Fruit fly (Drosophila melanogaster) whole organism, embryonic: ENCODE data around the gene CG8176.

Experiments
- Antp ChIP-seq: fragments of 200-800 bp; sonication (Bioruptor generic); optimal IDR thresholded peaks from 3 replicates; lab custom pipeline; 2016; ENCODE audit warnings: missing biosample characterization, missing genetic modification characterization
- Asciz ChIP-seq: fragments of 200-800 bp; sonication (Bioruptor generic); optimal IDR thresholded peaks from 2 replicates; lab custom pipeline; 2017; ENCODE audit warnings: missing biosample characterization, mild to moderate bottlenecking, missing genetic modification characterization, missing genetic modification reagents
- B-H2 ChIP-seq: fragments of 200-800 bp; sonication (Bioruptor generic); optimal IDR thresholded peaks from 2 replicates; lab custom pipeline; 2018; ENCODE audit warnings: missing biosample characterization, mild to moderate bottlenecking, missing genetic modification characterization
- BEAF-32 ChIP-seq: fragments of 200-800 bp; sonication (Bioruptor generic); optimal IDR thresholded peaks from 3 replicates; lab custom pipeline; 2017; ENCODE audit warnings: missing biosample characterization, missing genetic modification characterization, mild to moderate bottlenecking, moderate library complexity, missing genetic modification reagents
- Bdp1 ChIP-seq: fragments of 200-800 bp; sonication (Bioruptor generic); optimal IDR thresholded peaks from 3 replicates; lab custom pipeline; 2016; ENCODE audit warnings: missing biosample characterization, missing genetic modification characterization
- CG10274 ChIP-seq: fragments of 200-800 bp; sonication (Bioruptor generic); optimal IDR thresholded peaks from 3 replicates; lab custom pipeline; 2017; ENCODE audit warnings: missing biosample characterization, mild to moderate bottlenecking, missing genetic modification characterization
- CG11085 ChIP-seq: fragments of 200-800 bp; sonication (Bioruptor generic); IDR thresholded peaks from 2 replicates; pipeline ENCODE4 v1.3.6; 2022; ENCODE audit warnings: missing biosample characterization, missing genetic modification characterization
- CG11696 ChIP-seq: fragments of 200-800 bp; sonication (Bioruptor generic); IDR thresholded peaks from 2 replicates; pipeline ENCODE4 v1.3.6; 2022; ENCODE audit warnings: missing biosample characterization, missing genetic modification characterization
- CG1233 ChIP-seq: fragments of 200-800 bp; sonication (Bioruptor generic); optimal IDR thresholded peaks from 4 replicates; lab custom pipeline; 2018; ENCODE audit warnings: missing biosample characterization, mild to moderate bottlenecking, missing genetic modification characterization
- CG12942 ChIP-seq: fragments of 200-800 bp; sonication (Bioruptor generic); optimal IDR thresholded peaks from 3 replicates; lab custom pipeline; 2016; ENCODE audit warnings: missing biosample characterization, missing genetic modification characterization
- CG15601 ChIP-seq: fragments of 200-800 bp; sonication (Bioruptor generic); optimal IDR thresholded peaks from 3 replicates; lab custom pipeline; 2019; ENCODE audit warnings: missing biosample characterization, mild to moderate bottlenecking, missing genetic modification characterization, moderate library complexity
- CG32772 ChIP-seq: fragments of 200-800 bp; sonication (Bioruptor generic); IDR thresholded peaks from 2 replicates; pipeline ENCODE4 v1.3.6; 2022; ENCODE audit warnings: missing biosample characterization, missing genetic modification characterization
- CG34224 ChIP-seq: fragments of 200-800 bp; sonication (Bioruptor generic); IDR thresholded peaks from 3 replicates; pipeline ENCODE4 v1.3.6; 2022; ENCODE audit warnings: missing biosample characterization, missing genetic modification characterization; ENCODE audit not compliant: partially characterized antibody
- CG4282 ChIP-seq: fragments of 200-800 bp; sonication (Bioruptor generic); optimal IDR thresholded peaks from 2 replicates; lab custom pipeline; 2016; ENCODE audit warnings: missing biosample characterization, missing genetic modification characterization
- CG4328 ChIP-seq: fragments of 200-800 bp; sonication (Bioruptor generic); optimal IDR thresholded peaks from 3 replicates; lab custom pipeline; 2017; ENCODE audit warnings: missing biosample characterization, missing genetic modification reagents, missing genetic modification characterization
- CG4404 ChIP-seq: fragments of 200-800 bp; sonication (Bioruptor generic); IDR thresholded peaks from 2 replicates; pipeline ENCODE4 v1.3.6; 2022; ENCODE audit warnings: missing biosample characterization, missing genetic modification characterization
- CG6689 ChIP-seq: fragments of 200-800 bp; sonication (Bioruptor generic); IDR thresholded peaks from 2 replicates; pipeline ENCODE4 v1.3.6; 2022; ENCODE audit warnings: missing biosample characterization, missing genetic modification characterization
- CG9609 ChIP-seq: fragments of 200-800 bp; sonication (Bioruptor generic); optimal IDR thresholded peaks from 3 replicates; lab custom pipeline; 2016; ENCODE audit warnings: missing biosample characterization, missing genetic modification characterization
- CG9797 ChIP-seq: fragments of 200-800 bp; sonication (Bioruptor generic); optimal IDR thresholded peaks from 3 replicates; lab custom pipeline; 2018; ENCODE audit warnings: missing biosample characterization, mild to moderate bottlenecking, missing genetic modification characterization
- D19A ChIP-seq: fragments of 200-800 bp; optimal IDR thresholded peaks from 3 replicates; lab custom pipeline; 2019; ENCODE audit warnings: missing biosample characterization, mild to moderate bottlenecking, missing genetic modification characterization, moderate library complexity
- Doc2 ChIP-seq: fragments of 200-800 bp; sonication (Bioruptor generic); IDR thresholded peaks from 2 replicates; pipeline ENCODE4 v1.3.6; 2022; ENCODE audit warnings: missing biosample characterization, missing genetic modification characterization
- Dp ChIP-seq: fragments of 200-800 bp; sonication (Bioruptor generic); optimal IDR thresholded peaks from 2 replicates; lab custom pipeline; 2018; ENCODE audit warnings: missing biosample characterization, mild to moderate bottlenecking, missing genetic modification characterization, moderate library complexity
- Gug ChIP-seq: fragments of 200-800 bp; sonication (Bioruptor generic); IDR thresholded peaks from 4 replicates; pipeline ENCODE4 v1.3.6; 2022; ENCODE audit warnings: missing biosample characterization, missing genetic modification characterization
- H15 ChIP-seq: fragments of 200-800 bp; sonication (Bioruptor generic); IDR thresholded peaks from 3 replicates; pipeline ENCODE4 v1.3.6; 2022; ENCODE audit warnings: missing biosample characterization, missing genetic modification characterization
- Hr39 ChIP-seq: fragments of >200 bp; optimal IDR thresholded peaks from 2 replicates; lab custom pipeline; 2017
- MBD-R2 ChIP-seq: fragments of 200-800 bp; sonication (Bioruptor generic); IDR thresholded peaks from 2 replicates; pipeline ENCODE4 v1.3.6; 2022; ENCODE audit warnings: missing biosample characterization, missing genetic modification characterization
- NC2α ChIP-seq: fragments of 200-800 bp; sonication (Bioruptor generic); optimal IDR thresholded peaks from 2 replicates; lab custom pipeline; 2016; ENCODE audit warnings: missing biosample characterization, missing genetic modification characterization
- Nf-YC ChIP-seq: fragments of 200-800 bp; optimal IDR thresholded peaks from 3 replicates; lab custom pipeline; 2019; ENCODE audit warnings: missing biosample characterization, mild to moderate bottlenecking, missing genetic modification characterization, moderate library complexity
- Oaz ChIP-seq: fragments of 200-800 bp; sonication (Bioruptor generic); IDR thresholded peaks from 2 replicates; pipeline ENCODE4 v1.3.6; 2022; ENCODE audit warnings: missing biosample characterization, missing genetic modification characterization
- Poxn ChIP-seq: fragments of 200-800 bp; sonication (Bioruptor generic); IDR thresholded peaks from 2 replicates; pipeline ENCODE4 v1.3.6; 2022; ENCODE audit warnings: missing biosample characterization, missing genetic modification characterization
- Rx ChIP-seq: fragments of 200-800 bp; sonication (Bioruptor generic); IDR thresholded peaks from 2 replicates; pipeline ENCODE4 v1.3.6; 2022; ENCODE audit warnings: missing biosample characterization, missing genetic modification characterization
- Spps ChIP-seq: fragments of 200-800 bp; sonication (Bioruptor generic); optimal IDR thresholded peaks from 2 replicates; lab custom pipeline; 2018; ENCODE audit warnings: missing biosample characterization, mild to moderate bottlenecking, missing genetic modification characterization
- YL-1 ChIP-seq: fragments of 200-800 bp; sonication (Bioruptor generic); optimal IDR thresholded peaks from 3 replicates; lab custom pipeline; 2017; ENCODE audit warnings: missing biosample characterization, mild to moderate bottlenecking, missing genetic modification characterization
- amos ChIP-seq: fragments of 200-800 bp; sonication (Bioruptor generic); IDR thresholded peaks from 2 replicates; pipeline ENCODE4 v1.3.6; 2022; ENCODE audit warnings: missing biosample characterization, missing genetic modification characterization; ENCODE audit not compliant: partially characterized antibody
- ara ChIP-seq: fragments of 200-800 bp; sonication (Bioruptor generic); IDR thresholded peaks from 2 replicates; pipeline ENCODE4 v1.3.6; 2022; ENCODE audit warnings: missing biosample characterization, missing genetic modification characterization
- btn ChIP-seq: fragments of 200-800 bp; sonication (Bioruptor generic); optimal IDR thresholded peaks from 2 replicates; lab custom pipeline; 2016; ENCODE audit warnings: missing biosample characterization, missing genetic modification characterization
- cad ChIP-seq: fragments of >200 bp; optimal IDR thresholded peaks from 2 replicates; lab custom pipeline; 2017; ENCODE audit warnings: missing biosample characterization, missing genetic modification characterization
- crol ChIP-seq: fragments of 200-800 bp; sonication (Bioruptor generic); IDR thresholded peaks from 2 replicates; pipeline ENCODE4 v1.3.6; 2022; ENCODE audit warnings: missing biosample characterization, missing genetic modification characterization
- dimm ChIP-seq: fragments of 200-800 bp; sonication (Bioruptor generic); IDR thresholded peaks from 2 replicates; pipeline ENCODE4 v1.3.6; 2022; ENCODE audit warnings: missing biosample characterization, missing genetic modification characterization
- eve ChIP-seq, 2 experiments: fragments of >200 bp; optimal IDR thresholded peaks; 2 replicates each; lab custom pipeline; 2017; ENCODE audit warnings: missing biosample characterization in 2 of 2, missing genetic modification characterization in 2 of 2
- eyg ChIP-seq: fragments of 200-800 bp; sonication (Bioruptor generic); optimal IDR thresholded peaks from 3 replicates; lab custom pipeline; 2016; ENCODE audit warnings: missing biosample characterization, missing genetic modification characterization
- inv ChIP-seq: fragments of 200-800 bp; sonication (Bioruptor generic); IDR thresholded peaks from 2 replicates; pipeline ENCODE4 v1.3.6; 2022; ENCODE audit warnings: missing biosample characterization, missing genetic modification characterization; ENCODE audit not compliant: partially characterized antibody
- klu ChIP-seq: fragments of 200-800 bp; sonication (Bioruptor generic); IDR thresholded peaks from 2 replicates; pipeline ENCODE4 v1.3.6; 2022; ENCODE audit warnings: missing biosample characterization, missing genetic modification characterization
- odd ChIP-seq: fragments of 200-800 bp; sonication (Bioruptor generic); optimal IDR thresholded peaks from 2 replicates; lab custom pipeline; 2017; ENCODE audit warnings: missing biosample characterization, mild to moderate bottlenecking, missing genetic modification characterization
- peb ChIP-seq: fragments of 200-800 bp; sonication (Bioruptor generic); IDR thresholded peaks from 2 replicates; pipeline ENCODE4 v1.3.6; 2022; ENCODE audit warnings: missing biosample characterization, missing genetic modification characterization
- repo ChIP-seq: fragments of 200-800 bp; sonication (Bioruptor generic); optimal IDR thresholded peaks from 2 replicates; lab custom pipeline; 2016; ENCODE audit warnings: missing biosample characterization, missing genetic modification characterization
- sens-2 ChIP-seq: fragments of 200-800 bp; sonication (Bioruptor generic); IDR thresholded peaks from 2 replicates; pipeline ENCODE4 v1.3.6; 2022; ENCODE audit warnings: missing biosample characterization, missing genetic modification characterization
- sna ChIP-seq: fragments of 200-800 bp; sonication (Bioruptor generic); IDR thresholded peaks from 2 replicates; pipeline ENCODE4 v1.3.6; 2022; ENCODE audit warnings: missing biosample characterization, missing genetic modification characterization; ENCODE audit not compliant: partially characterized antibody
- so ChIP-seq: fragments of 200-800 bp; sonication (Bioruptor generic); IDR thresholded peaks from 3 replicates; pipeline ENCODE4 v1.3.6; 2022; ENCODE audit warnings: missing biosample characterization, missing genetic modification characterization
- sob ChIP-seq: fragments of 200-800 bp; sonication (Bioruptor generic); IDR thresholded peaks from 2 replicates; pipeline ENCODE4 v1.3.6; 2022; ENCODE audit warnings: missing biosample characterization, missing genetic modification characterization
- sqz ChIP-seq: fragments of 200-800 bp; sonication (Bioruptor generic); optimal IDR thresholded peaks from 3 replicates; lab custom pipeline; 2018; ENCODE audit warnings: missing biosample characterization, mild to moderate bottlenecking, missing genetic modification characterization
- sr ChIP-seq: fragments of 200-800 bp; sonication (Bioruptor generic); IDR thresholded peaks from 3 replicates; pipeline ENCODE4 v1.3.6; 2022; ENCODE audit warnings: missing biosample characterization, missing genetic modification characterization
- trem ChIP-seq: fragments of 200-800 bp; optimal IDR thresholded peaks from 3 replicates; lab custom pipeline; 2019; ENCODE audit warnings: missing biosample characterization, mild to moderate bottlenecking, missing genetic modification characterization, moderate library complexity

The CG8176 gene

DNA sequence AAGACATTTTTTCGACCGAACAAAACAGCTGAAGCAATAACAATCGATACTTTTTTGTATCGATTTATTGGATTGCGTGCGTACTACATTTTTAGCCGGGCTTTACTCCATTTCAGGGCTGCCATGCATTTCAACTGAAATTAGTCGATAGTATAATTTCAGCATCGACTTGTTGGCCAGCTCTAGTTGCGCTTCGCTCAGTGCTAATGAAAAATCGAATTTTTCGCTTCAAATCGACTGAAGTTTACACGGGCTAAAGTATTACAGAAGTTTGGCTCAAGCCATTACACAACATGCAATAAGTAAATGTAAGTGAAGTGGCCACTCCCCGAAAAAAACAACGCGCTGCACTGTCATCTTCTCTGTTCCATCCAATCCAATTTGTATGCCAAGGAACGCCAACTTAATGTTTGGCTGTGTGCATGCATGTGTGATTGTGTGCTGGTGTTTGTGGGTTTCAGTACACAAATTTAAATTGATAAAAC lies at the start of gene CG8176, which contains the start of the genes mRpL47 and Kdm3 (continued):
- TF ChIP-seq CG34224 (GFP tag; lab: Robert Waterston, UW) = no peak
- TF ChIP-seq CG9797 (GFP tag; lab: Kevin White, UChicago) = peak; percentile 81
- peak; percentile 100 for TF ChIP-seq BEAF-32 (GFP tag; lab: Kevin White, UChicago)
- peak; percentile 69 for TF ChIP-seq Dp (GFP tag; lab: Kevin White, UChicago)
- peak; percentile 43 for TF ChIP-seq D19A (tag; lab: Kevin White, UChicago)
- no peak for TF ChIP-seq crol (GFP tag; lab: Robert Waterston, UW)
- TF ChIP-seq dimm (GFP tag; lab: Robert Waterston, UW) = no peak
- no peak for TF ChIP-seq MBD-R2 (GFP tag; lab: Robert Waterston, UW)
- TF ChIP-seq NC2α (GFP tag; lab: Kevin White, UChicago) = peak; percentile 32
- TF ChIP-seq CG6689 (GFP tag; lab: Robert Waterston, UW) = no peak
- no peak for TF ChIP-seq CG11696
- no peak for TF ChIP-seq CG4404 (GFP tag; lab: Robert Waterston, UW)
- no peak for TF ChIP-seq CG4328 (GFP tag; lab: Kevin White, UChicago)
- TF ChIP-seq CG10274 (GFP tag; lab: Kevin White, UChicago) = no peak
- TF ChIP-seq Hr39 = no peak
- no peak for TF ChIP-seq ara (GFP tag; lab: Robert Waterston, UW)
- peak; percentile 90 for TF ChIP-seq trem (tag; lab: Kevin White, UChicago)
- peak; percentile 56 for TF ChIP-seq eyg
- TF ChIP-seq YL-1 (GFP tag; lab: Kevin White, UChicago) = peak; percentile 94
- TF ChIP-seq peb (GFP tag; lab: Robert Waterston, UW) = no peak
- TF ChIP-seq Rx = no peak
- TF ChIP-seq inv = no peak
- TF ChIP-seq klu (GFP tag; lab: Robert Waterston, UW) = no peak
- TF ChIP-seq CG1233 = peak; percentile 31
- no peak for TF ChIP-seq sr
- TF ChIP-seq Bdp1 = peak; percentile 58
- TF ChIP-seq B-H2 (GFP tag; lab: Kevin White, UChicago) = peak; percentile 86
- TF ChIP-seq sna (GFP tag; lab: Robert Waterston, UW) = no peak
- TF ChIP-seq cad = no peak
- no peak for TF ChIP-seq odd (GFP tag; lab: Kevin White, UChicago)
- peak; percentile 61 for TF ChIP-seq CG12942 (GFP tag; lab: Kevin White, UChicago)
- TF ChIP-seq eve (GFP tag; optimal IDR thresholded peaks at IDR 0.05; lab: Kevin White, UChicago) = no peak
- peak; percentile 83 for TF ChIP-seq Antp (GFP tag; lab: Kevin White, UChicago)
- peak; percentile 61 for TF ChIP-seq Nf-YC (tag; lab: Kevin White, UChicago)
- TF ChIP-seq sqz (GFP tag; lab: Kevin White, UChicago) = peak; percentile 51
- no peak for TF ChIP-seq so (GFP tag; lab: Robert Waterston, UW)
- no peak for TF ChIP-seq sens-2 (GFP tag; lab: Robert Waterston, UW)
- no peak for TF ChIP-seq amos (GFP tag; lab: Robert Waterston, UW)
- TF ChIP-seq CG32772 = no peak
- peak; percentile 68 for TF ChIP-seq CG4282 (GFP tag; lab: Kevin White, UChicago)
- peak; percentile 81; the same call in 3 of the 4 replicates for TF ChIP-seq Gug
- TF ChIP-seq repo (GFP tag; lab: Kevin White, UChicago) = peak; percentile 80
- no peak for TF ChIP-seq btn (GFP tag; lab: Kevin White, UChicago)
- no peak for TF ChIP-seq Asciz (GFP tag; lab: Kevin White, UChicago)
- TF ChIP-seq CG11085 = no peak
- TF ChIP-seq Poxn = no peak
- TF ChIP-seq H15 = no peak
- TF ChIP-seq CG9609 (GFP tag; lab: Kevin White, UChicago) = peak; percentile 60
- TF ChIP-seq Spps (tag; lab: Kevin White, UChicago) = no peak
- peak; percentile 81 for TF ChIP-seq CG15601
- no peak for TF ChIP-seq Doc2 (GFP tag; lab: Robert Waterston, UW)
- TF ChIP-seq sob (GFP tag; lab: Robert Waterston, UW) = no peak
- no peak for TF ChIP-seq Oaz (GFP tag; lab: Robert Waterston, UW)
